Worm (Caenorhabditis elegans) whole organism, L1 larva: Measurements from ENCODE around the gene nspb-3.

Experiments used
- C16A3.4 ChIP-seq: fragments of 150-350 bp; optimal IDR thresholded peaks from 2 replicates; lab custom pipeline; 2014; ENCODE audit warnings: missing biosample characterization, missing genetic modification characterization
- C34B4.2 ChIP-seq: sonication (generic microtip); optimal IDR thresholded peaks from 2 replicates; lab custom pipeline; 2017; ENCODE audit warnings: mild to moderate bottlenecking, missing genetic modification characterization, missing compliant biosample characterization
- aha-1 ChIP-seq: fragments of 150-350 bp; optimal IDR thresholded peaks from 2 replicates; lab custom pipeline; 2014; ENCODE audit warnings: missing biosample characterization, missing genetic modification characterization
- alr-1 ChIP-seq: fragments of 200-800 bp; sonication (Bioruptor generic); optimal IDR thresholded peaks from 2 replicates; lab custom pipeline; 2018; ENCODE audit warnings: borderline replicate concordance, mild to moderate bottlenecking, missing genetic modification characterization, missing compliant biosample characterization
- aly-2 ChIP-seq: fragments of 150-350 bp; optimal IDR thresholded peaks from 2 replicates; lab custom pipeline; 2014; ENCODE audit warnings: missing biosample characterization, missing genetic modification characterization
- ama-1 ChIP-seq: fragments of 150-350 bp; optimal IDR thresholded peaks from 2 replicates; lab custom pipeline; 2014
- blmp-1 ChIP-seq: fragments of 150-350 bp; optimal IDR thresholded peaks from 2 replicates; lab custom pipeline; 2014; ENCODE audit warnings: missing biosample characterization, missing genetic modification characterization
- ceh-63 ChIP-seq: fragments of 200-800 bp; sonication (Bioruptor generic); optimal IDR thresholded peaks from 2 replicates; lab custom pipeline; 2018; ENCODE audit warnings: mild to moderate bottlenecking, missing genetic modification characterization, missing compliant biosample characterization
- ceh-82 ChIP-seq, 3 experiments: fragments of 150-350 bp in 1 of 3; sonication (generic microtip) in 2 of 3; optimal IDR thresholded peaks; 2 replicates each; lab custom pipeline; 2014 to 2017; ENCODE audit warnings: missing biosample characterization in 3 of 3, missing genetic modification characterization in 3 of 3
- ceh-88 ChIP-seq: fragments of 200-800 bp; sonication (Bioruptor generic); IDR thresholded peaks from 2 replicates; pipeline ENCODE4 v1.3.6; 2022; ENCODE audit warnings: missing genetic modification characterization, missing compliant biosample characterization
- ceh-90 ChIP-seq: sonication (generic microtip); optimal IDR thresholded peaks from 2 replicates; lab custom pipeline; 2016; ENCODE audit warnings: missing genetic modification characterization, missing compliant biosample characterization
- dsc-1 ChIP-seq: sonication (generic microtip); optimal IDR thresholded peaks from 2 replicates; lab custom pipeline; 2016; ENCODE audit warnings: mild to moderate bottlenecking, missing genetic modification characterization, missing compliant biosample characterization
- efl-3 ChIP-seq: fragments of 200-800 bp; sonication (Bioruptor generic); optimal IDR thresholded peaks from 2 replicates; lab custom pipeline; 2018; ENCODE audit warnings: mild to moderate bottlenecking, missing genetic modification characterization, missing compliant biosample characterization
- egl-13 ChIP-seq: sonication (generic microtip); optimal IDR thresholded peaks from 2 replicates; lab custom pipeline; 2016; ENCODE audit warnings: missing genotype, missing genetic modification reagents, missing genetic modification characterization, missing compliant biosample characterization
- egl-27 ChIP-seq, 2 experiments: fragments of 150-350 bp in 1 of 2; sonication (generic microtip); optimal IDR thresholded peaks; 3 replicates each; lab custom pipeline; 2017 to 2018; ENCODE audit warnings: missing biosample characterization in 2 of 2, missing genetic modification characterization in 2 of 2, missing genetic modification reagents in 2 of 2
- elt-3 ChIP-seq, 6 experiments: fragments of 150-350 bp in 1 of 6; sonication (generic microtip); optimal IDR thresholded peaks; 2 replicates each; lab custom pipeline; 2017 to 2018; ENCODE audit warnings: missing biosample characterization in 6 of 6, missing genetic modification characterization in 6 of 6, inconsistent platforms in 1 of 6
- ets-5 ChIP-seq: fragments of 200-800 bp; sonication (Bioruptor generic); IDR thresholded peaks from 2 replicates; pipeline ENCODE4 v1.3.6; 2022; ENCODE audit warnings: missing genetic modification characterization, missing compliant biosample characterization
- fkh-10 ChIP-seq: sonication (generic microtip); optimal IDR thresholded peaks from 2 replicates; lab custom pipeline; 2017; ENCODE audit warnings: missing biosample characterization, missing genetic modification reagents, missing genetic modification characterization
- fkh-4 ChIP-seq: sonication (generic microtip); optimal IDR thresholded peaks from 2 replicates; lab custom pipeline; 2016; ENCODE audit warnings: missing compliant biosample characterization, missing genetic modification characterization, borderline replicate concordance
- fkh-8 ChIP-seq: sonication (generic microtip); optimal IDR thresholded peaks from 2 replicates; lab custom pipeline; 2016; ENCODE audit warnings: mild to moderate bottlenecking, missing genetic modification characterization, missing compliant biosample characterization
- fos-1 ChIP-seq: fragments of 150-350 bp; optimal IDR thresholded peaks from 2 replicates; lab custom pipeline; 2014; ENCODE audit warnings: missing biosample characterization, missing genetic modification characterization
- hlh-4 ChIP-seq: sonication (generic microtip); optimal IDR thresholded peaks from 2 replicates; lab custom pipeline; 2016; ENCODE audit warnings: mild to moderate bottlenecking, missing genetic modification characterization, missing compliant biosample characterization
- isw-1 ChIP-seq: fragments of 200-800 bp; sonication (Bioruptor generic); IDR thresholded peaks from 2 replicates; pipeline ENCODE4 v1.3.6; 2022; ENCODE audit warnings: missing genetic modification characterization, missing compliant biosample characterization
- lin-13 ChIP-seq: fragments of 150-350 bp; optimal IDR thresholded peaks from 2 replicates; lab custom pipeline; 2014; ENCODE audit warnings: missing biosample characterization, missing genetic modification reagents, missing genetic modification characterization
- lin-14 ChIP-seq: fragments of 200-800 bp; sonication (Bioruptor generic); optimal IDR thresholded peaks from 2 replicates; lab custom pipeline; 2018; ENCODE audit warnings: mild to moderate bottlenecking, missing genetic modification characterization, moderate library complexity, missing compliant biosample characterization
- lin-35 ChIP-seq, 2 experiments: fragments of 150-350 bp; optimal IDR thresholded peaks; 2 replicates each; lab custom pipeline; 2014; ENCODE audit warnings: missing biosample characterization in 2 of 2, missing genetic modification characterization in 2 of 2, missing genetic modification reagents in 2 of 2
- lin-39 ChIP-seq: fragments of 150-350 bp; optimal IDR thresholded peaks from 2 replicates; lab custom pipeline; 2014; ENCODE audit warnings: missing biosample characterization, missing genetic modification reagents, missing genetic modification characterization
- lir-3 ChIP-seq: sonication (generic microtip); optimal IDR thresholded peaks from 2 replicates; lab custom pipeline; 2016; ENCODE audit warnings: mild to moderate bottlenecking, missing genetic modification characterization, moderate library complexity, missing compliant biosample characterization; ENCODE audit not compliant: poor library complexity
- lsy-2 ChIP-seq, 2 experiments: fragments of 150-350 bp; optimal IDR thresholded peaks; 2 replicates each; lab custom pipeline; 2014; ENCODE audit warnings: missing biosample characterization in 2 of 2, missing genetic modification characterization in 2 of 2
- mdl-1 ChIP-seq, 2 experiments: fragments of 150-350 bp; optimal IDR thresholded peaks; 2 replicates each; lab custom pipeline; 2014 to 2017; ENCODE audit warnings: missing biosample characterization in 2 of 2, missing genetic modification characterization in 2 of 2, inconsistent platforms in 1 of 2
- mef-2 ChIP-seq: fragments of 150-350 bp; optimal IDR thresholded peaks from 2 replicates; lab custom pipeline; 2014; ENCODE audit warnings: missing biosample characterization, missing genetic modification characterization
- mep-1 ChIP-seq: fragments of 150-350 bp; optimal IDR thresholded peaks from 2 replicates; lab custom pipeline; 2014; ENCODE audit warnings: missing biosample characterization, missing genetic modification characterization
- nhr-11 ChIP-seq: fragments of 150-350 bp; optimal IDR thresholded peaks from 2 replicates; lab custom pipeline; 2014; ENCODE audit warnings: missing biosample characterization, missing genetic modification characterization
- nhr-12 ChIP-seq: sonication (generic microtip); optimal IDR thresholded peaks from 2 replicates; lab custom pipeline; 2017; ENCODE audit warnings: missing biosample characterization, missing genetic modification characterization
- nhr-237 ChIP-seq: fragments of 150-350 bp; optimal IDR thresholded peaks from 2 replicates; lab custom pipeline; 2014; ENCODE audit warnings: missing biosample characterization, missing genetic modification characterization
- nhr-28 ChIP-seq: fragments of 150-350 bp; optimal IDR thresholded peaks from 2 replicates; lab custom pipeline; 2014; ENCODE audit warnings: missing biosample characterization, missing genetic modification characterization
- nhr-47 ChIP-seq: sonication (generic microtip); optimal IDR thresholded peaks from 2 replicates; lab custom pipeline; 2016; ENCODE audit warnings: mild to moderate bottlenecking, missing genetic modification characterization, moderate library complexity, missing compliant biosample characterization
- nhr-77 ChIP-seq: fragments of 150-350 bp; optimal IDR thresholded peaks from 2 replicates; lab custom pipeline; 2014; ENCODE audit warnings: missing biosample characterization, missing genetic modification characterization
- nhr-84 ChIP-seq: sonication (generic microtip); optimal IDR thresholded peaks from 2 replicates; lab custom pipeline; 2017; ENCODE audit warnings: missing biosample characterization, missing genetic modification characterization
- nhr-85 ChIP-seq: sonication (generic microtip); peaks from one replicate; lab custom pipeline; 2016; ENCODE audit warnings: missing genetic modification characterization, inconsistent platforms, missing compliant biosample characterization
- nhr-90 ChIP-seq: sonication (generic microtip); optimal IDR thresholded peaks from 2 replicates; lab custom pipeline; 2016; ENCODE audit warnings: mild to moderate bottlenecking, missing genetic modification characterization, missing compliant biosample characterization; ENCODE audit not compliant: poor library complexity
- pax-3 ChIP-seq: fragments of 200-800 bp; sonication (Bioruptor generic); optimal IDR thresholded peaks from 2 replicates; lab custom pipeline; 2018; ENCODE audit warnings: mild to moderate bottlenecking, missing genetic modification characterization, moderate library complexity, missing compliant biosample characterization
- pqm-1 ChIP-seq: sonication (generic microtip); optimal IDR thresholded peaks from 3 replicates; lab custom pipeline; 2017; ENCODE audit warnings: missing biosample characterization, missing genetic modification characterization
- skn-1 ChIP-seq: fragments of 150-350 bp; optimal IDR thresholded peaks from 2 replicates; lab custom pipeline; 2014; ENCODE audit warnings: missing biosample characterization, missing genetic modification characterization
- sptf-1 ChIP-seq: fragments of 150-350 bp; optimal IDR thresholded peaks from 2 replicates; lab custom pipeline; 2014; ENCODE audit warnings: missing biosample characterization, missing genetic modification characterization
- sup-37 ChIP-seq: fragments of 200-800 bp; sonication (Bioruptor generic); optimal IDR thresholded peaks from 2 replicates; lab custom pipeline; 2018; ENCODE audit warnings: mild to moderate bottlenecking, missing genetic modification characterization, missing compliant biosample characterization
- swsn-7 ChIP-seq: sonication (generic microtip); optimal IDR thresholded peaks from 2 replicates; lab custom pipeline; 2016; ENCODE audit warnings: missing genetic modification characterization, missing compliant biosample characterization
- tbx-2 ChIP-seq: sonication (generic microtip); optimal IDR thresholded peaks from 2 replicates; lab custom pipeline; 2016; ENCODE audit warnings: missing genetic modification characterization, missing compliant biosample characterization
- tlp-1 ChIP-seq: fragments of 150-350 bp; optimal IDR thresholded peaks from 2 replicates; lab custom pipeline; 2014; ENCODE audit warnings: missing biosample characterization, missing genetic modification characterization
- vab-15 ChIP-seq: sonication (generic microtip); optimal IDR thresholded peaks from 2 replicates; lab custom pipeline; 2017; ENCODE audit warnings: missing genotype, mild to moderate bottlenecking, missing genetic modification characterization, missing compliant biosample characterization
- zag-1 ChIP-seq: fragments of 150-350 bp; optimal IDR thresholded peaks from 2 replicates; lab custom pipeline; 2014; ENCODE audit warnings: missing biosample characterization, missing genetic modification characterization
- ztf-11 ChIP-seq, 2 experiments: sonication (generic microtip); optimal IDR thresholded peaks; 2 replicates each; lab custom pipeline; 2016 to 2017; ENCODE audit warnings: missing genetic modification characterization in 2 of 2, missing biosample characterization in 1 of 2, missing compliant biosample characterization in 1 of 2
- ztf-4 ChIP-seq: fragments of 150-350 bp; optimal IDR thresholded peaks from 2 replicates; lab custom pipeline; 2014; ENCODE audit warnings: missing biosample characterization, missing genetic modification characterization

nspb-3 gene

ce11 chrIV:6585397-6585921 lies 9.3 kb downstream of the nspb-3 start, which contains the start of the genes F38A5.2 and dnj-11:
Gene F38A5.2, minus strand, starts transcription at chrIV:6585400.
Gene dnj-11, plus strand, starts transcription at chrIV:6585871.
- no peak for TF ChIP-seq nhr-28
- TF ChIP-seq lin-13 (GFP tag; lab: Kevin White, UChicago), result peak; percentile 70
- TF ChIP-seq nhr-11, result no peak
- peak; percentile 92 for TF ChIP-seq nhr-85 (tag; lab: Kevin White, UChicago)
- TF ChIP-seq lir-3, result peak; percentile 66
- TF ChIP-seq ztf-11 (tag; optimal IDR thresholded peaks at IDR 0.05; lab: Kevin White, UChicago), result peak in 1 of 2 experiments; percentile 48
- peak; percentile 90 for TF ChIP-seq skn-1 (tag; lab: Kevin White, UChicago)
- TF ChIP-seq pax-3, result peak; percentile 48
- peak; percentile 29 for TF ChIP-seq ztf-4 (tag; lab: Kevin White, UChicago)
- peak; percentile 70 to 93 (median 80) for TF ChIP-seq ceh-82 (tag; optimal IDR thresholded peaks at IDR 0.05; lab: Kevin White, UChicago)
- peak; percentile 19 for TF ChIP-seq nhr-84 (tag; lab: Kevin White, UChicago)
- peak; percentile 86 for TF ChIP-seq tbx-2 (tag; lab: Kevin White, UChicago)
- TF ChIP-seq C34B4.2 (tag; lab: Kevin White, UChicago), result no peak
- TF ChIP-seq egl-13 (tag; lab: Kevin White, UChicago), result peak; percentile 56
- TF ChIP-seq aha-1 (tag; lab: Kevin White, UChicago), result peak; percentile 13
- TF ChIP-seq fkh-10, result peak; percentile 65
- peak; percentile 52 for TF ChIP-seq nhr-237 (tag; lab: Kevin White, UChicago)
- TF ChIP-seq aly-2 (tag; lab: Kevin White, UChicago), result peak; percentile 85
- TF ChIP-seq alr-1 (tag; lab: Kevin White, UChicago), result no peak
- TF ChIP-seq fkh-8, result peak; percentile 81
- TF ChIP-seq lsy-2 (tag; optimal IDR thresholded peaks at IDR 0.05; lab: Kevin White, UChicago), result peak; percentile 87 to 93
- peak; percentile 84 for TF ChIP-seq nhr-90 (tag; lab: Kevin White, UChicago)
- no peak for TF ChIP-seq nhr-12 (tag; lab: Kevin White, UChicago)
- TF ChIP-seq pqm-1 (tag; lab: Kevin White, UChicago), result no peak
- peak; percentile 86 for TF ChIP-seq C16A3.4 (tag; lab: Kevin White, UChicago)
- TF ChIP-seq dsc-1 (tag; lab: Kevin White, UChicago), result peak; percentile 75
- peak; percentile 88 for TF ChIP-seq isw-1 (GFP tag; lab: Robert Waterston, UW)
- peak; percentile 77 for TF ChIP-seq nhr-77 (tag; lab: Kevin White, UChicago)
- TF ChIP-seq mef-2 (tag; lab: Kevin White, UChicago), result no peak
- TF ChIP-seq ama-1 (lab: Kevin White, UChicago), result no peak
- TF ChIP-seq ceh-90, result no peak
- no peak for TF ChIP-seq fkh-4 (tag; lab: Kevin White, UChicago)
- peak; percentile 7 for TF ChIP-seq sup-37 (GFP tag; lab: Kevin White, UChicago)
- TF ChIP-seq zag-1, result no peak
- TF ChIP-seq efl-3, result no peak
- peak in 1 of 2 experiments; percentile 76 for TF ChIP-seq mdl-1 (tag; optimal IDR thresholded peaks at IDR 0.05; lab: Kevin White, UChicago)
- TF ChIP-seq ceh-63 (GFP tag; lab: Kevin White, UChicago), result no peak
- no peak for TF ChIP-seq hlh-4 (tag; lab: Kevin White, UChicago)
- TF ChIP-seq vab-15, result peak; percentile 55
- peak; percentile 72 for TF ChIP-seq blmp-1
- TF ChIP-seq egl-27 (tag; optimal IDR thresholded peaks at IDR 0.05; lab: Kevin White, UChicago), result no peak
- TF ChIP-seq elt-3 (tag; optimal IDR thresholded peaks at IDR 0.05; lab: Kevin White, UChicago), result peak in 2 of 6 experiments; percentile 64 to 89
- peak; percentile 86 to 91 for TF ChIP-seq lin-35 (GFP tag; optimal IDR thresholded peaks at IDR 0.05; lab: Kevin White, UChicago)
- TF ChIP-seq lin-39 (tag; lab: Kevin White, UChicago), result peak; percentile 59
- peak; percentile 88 for TF ChIP-seq nhr-47 (tag; lab: Kevin White, UChicago)
- TF ChIP-seq swsn-7 (tag; lab: Kevin White, UChicago), result peak; percentile 85
- no peak for TF ChIP-seq ets-5 (GFP tag; lab: Robert Waterston, UW)
- TF ChIP-seq tlp-1 (tag; lab: Kevin White, UChicago), result no peak
- no peak for TF ChIP-seq sptf-1 (tag; lab: Kevin White, UChicago)
- peak; percentile 89 for TF ChIP-seq lin-14
- TF ChIP-seq fos-1 (tag; lab: Kevin White, UChicago), result peak; percentile 62
- TF ChIP-seq ceh-88 (GFP tag; lab: Robert Waterston, UW), result peak; percentile 52; the same call in 1 of the 2 replicates
- peak; percentile 88 for TF ChIP-seq mep-1
